Fruit fly (Drosophila melanogaster) whole organism, adult: ENCODE results near the gene Pus10.

Source experiments
- CG11617 ChIP-seq: fragments of 200-800 bp; sonication (Bioruptor generic); optimal IDR thresholded peaks from 2 replicates; lab custom pipeline; 2017; ENCODE audit warnings: mild to moderate bottlenecking, missing biosample characterization, missing genetic modification reagents, missing genetic modification characterization
- CG1620 ChIP-seq: fragments of 200-800 bp; sonication (Bioruptor generic); optimal IDR thresholded peaks from 2 replicates; lab custom pipeline; 2016; ENCODE audit warnings: missing biosample characterization, missing genetic modification characterization
- CG7101 ChIP-seq: fragments of 200-800 bp; sonication (Bioruptor generic); optimal IDR thresholded peaks from 2 replicates; lab custom pipeline; 2018; ENCODE audit warnings: missing biosample characterization, mild to moderate bottlenecking, missing genetic modification characterization, moderate library complexity
- Clk ChIP-seq: fragments of 200-800 bp; sonication (Bioruptor generic); optimal IDR thresholded peaks from 2 replicates; lab custom pipeline; 2017; ENCODE audit warnings: missing biosample characterization, missing genetic modification characterization
- Crg-1 ChIP-seq: fragments of 200-800 bp; sonication (Bioruptor generic); optimal IDR thresholded peaks from 2 replicates; lab custom pipeline; 2016; ENCODE audit warnings: missing biosample characterization, missing genetic modification characterization
- cic ChIP-seq: fragments of 200-800 bp; sonication (Bioruptor generic); optimal IDR thresholded peaks from 2 replicates; lab custom pipeline; 2017; ENCODE audit warnings: missing biosample characterization, mild to moderate bottlenecking, missing genetic modification characterization, moderate library complexity
- cnc ChIP-seq, 2 experiments: fragments of >200 bp; optimal IDR thresholded peaks; 2 replicates each; lab custom pipeline; 2017
- kay ChIP-seq: fragments of 200-800 bp; sonication (Bioruptor generic); peaks from one replicate; lab custom pipeline; 2016; ENCODE audit warnings: missing biosample characterization, missing genetic modification characterization, borderline replicate concordance
- ovo ChIP-seq: fragments of 200-800 bp; sonication (Bioruptor generic); optimal IDR thresholded peaks from 2 replicates; lab custom pipeline; 2016; ENCODE audit warnings: missing biosample characterization, missing genetic modification characterization
- tj ChIP-seq: fragments of 200-800 bp; sonication (Bioruptor generic); optimal IDR thresholded peaks from 3 replicates; lab custom pipeline; 2017; ENCODE audit warnings: missing biosample characterization, mild to moderate bottlenecking, missing genetic modification characterization, moderate library complexity
- toe ChIP-seq: fragments of 200-800 bp; sonication (Bioruptor generic); optimal IDR thresholded peaks from 2 replicates; lab custom pipeline; 2016; ENCODE audit warnings: missing biosample characterization, missing genetic modification characterization

DNA sequence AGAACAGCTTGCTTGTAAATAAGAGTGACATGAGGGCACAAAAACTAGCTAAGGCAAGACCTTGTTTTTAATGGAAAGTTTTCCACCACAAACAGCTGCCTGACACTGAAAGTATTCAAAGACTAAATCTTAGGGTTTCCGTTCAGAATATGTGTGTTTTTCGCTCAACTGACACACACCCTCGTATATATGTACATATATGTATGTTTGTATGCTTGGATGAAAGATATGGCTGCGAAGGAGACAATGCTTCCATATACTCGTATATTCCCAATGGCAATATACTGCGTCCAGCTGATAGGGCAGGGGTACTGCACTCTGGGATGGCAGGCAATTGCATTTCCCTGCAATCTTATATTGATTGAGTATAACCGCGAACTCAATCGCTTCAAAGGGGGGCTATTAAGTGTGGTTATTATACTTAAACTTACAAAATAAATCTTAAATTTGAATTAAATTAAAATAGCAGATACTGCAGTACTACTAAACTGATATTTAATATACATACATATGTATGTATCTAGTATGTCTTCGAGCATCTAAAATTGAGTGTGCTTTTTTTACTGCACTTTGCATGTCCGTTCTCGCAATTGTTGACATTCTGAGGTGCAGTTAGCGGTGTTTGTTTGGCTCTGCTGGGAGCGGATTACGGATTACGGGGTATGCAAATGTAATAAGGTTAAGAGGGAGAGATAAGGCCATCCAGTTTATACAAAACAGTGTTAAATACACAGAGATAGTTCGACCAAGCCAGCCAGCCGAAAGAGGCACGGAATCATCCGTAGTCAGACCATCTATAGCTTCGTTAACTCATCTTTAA, 20.3 kb downstream of the Pus10 start:
- TF ChIP-seq CG1620 (GFP tag; lab: Kevin White, UChicago) = peak; percentile 16
- peak; percentile 5 for TF ChIP-seq toe (GFP tag; lab: Kevin White, UChicago)
- TF ChIP-seq CG7101 (tag; lab: Kevin White, UChicago) = peak; percentile 18
- TF ChIP-seq cnc (optimal IDR thresholded peaks at IDR 0.05; lab: Kevin White, UChicago) = no peak
- no peak for TF ChIP-seq ovo
- TF ChIP-seq CG11617 (GFP tag; lab: Kevin White, UChicago) = peak; percentile 21
- no peak for TF ChIP-seq Clk (GFP tag; lab: Kevin White, UChicago)
- no peak for TF ChIP-seq tj (GFP tag; lab: Kevin White, UChicago)
- TF ChIP-seq Crg-1 (GFP tag; lab: Kevin White, UChicago) = peak; percentile 29
- TF ChIP-seq kay = peak; percentile 94
- TF ChIP-seq cic = peak; percentile 31
